Fruit fly (Drosophila melanogaster) whole organism, embryonic: ENCODE measurements around the gene ver.

Experiments
- B-H1 ChIP-seq: fragments of 200-800 bp; sonication (Bioruptor generic); IDR thresholded peaks from 3 replicates; pipeline ENCODE4 v1.3.6; 2022; ENCODE audit warnings: missing biosample characterization, missing genetic modification characterization
- B-H2 ChIP-seq: fragments of 200-800 bp; sonication (Bioruptor generic); optimal IDR thresholded peaks from 2 replicates; lab custom pipeline; 2018; ENCODE audit warnings: missing biosample characterization, mild to moderate bottlenecking, missing genetic modification characterization
- BEAF-32 ChIP-seq: fragments of 200-800 bp; sonication (Bioruptor generic); optimal IDR thresholded peaks from 3 replicates; lab custom pipeline; 2017; ENCODE audit warnings: missing biosample characterization, missing genetic modification characterization, mild to moderate bottlenecking, moderate library complexity, missing genetic modification reagents
- Blimp-1 ChIP-seq: fragments of 200-800 bp; sonication (Bioruptor generic); optimal IDR thresholded peaks from 3 replicates; lab custom pipeline; 2018; ENCODE audit warnings: missing biosample characterization, missing genetic modification characterization, mild to moderate bottlenecking, moderate library complexity, missing genetic modification reagents
- CG10431 ChIP-seq: fragments of 200-800 bp; sonication (Bioruptor generic); optimal IDR thresholded peaks from 3 replicates; lab custom pipeline; 2018; ENCODE audit warnings: missing biosample characterization, mild to moderate bottlenecking, missing genetic modification characterization
- CG11695 ChIP-seq: fragments of 200-800 bp; sonication (Bioruptor generic); IDR thresholded peaks from 3 replicates; pipeline ENCODE4 v1.3.6; 2022; ENCODE audit warnings: missing biosample characterization, missing genetic modification characterization
- CG12659 ChIP-seq: fragments of 200-800 bp; sonication (Bioruptor generic); optimal IDR thresholded peaks from 3 replicates; lab custom pipeline; 2017; ENCODE audit warnings: mild to moderate bottlenecking, missing biosample characterization, missing genetic modification reagents, missing genetic modification characterization
- CG13123 ChIP-seq: fragments of 200-800 bp; sonication (Bioruptor generic); optimal IDR thresholded peaks from 2 replicates; lab custom pipeline; 2016; ENCODE audit warnings: missing biosample characterization, missing genetic modification characterization
- CG13624 ChIP-seq: fragments of 200-800 bp; sonication (Bioruptor generic); optimal IDR thresholded peaks from 2 replicates; lab custom pipeline; 2016; ENCODE audit warnings: missing biosample characterization, missing genetic modification characterization
- CG1529 ChIP-seq: fragments of 200-800 bp; sonication (Bioruptor generic); optimal IDR thresholded peaks from 3 replicates; lab custom pipeline; 2018; ENCODE audit warnings: missing biosample characterization, missing genetic modification characterization
- CG15696 ChIP-seq: fragments of 200-800 bp; sonication (Bioruptor generic); optimal IDR thresholded peaks from 2 replicates; lab custom pipeline; 2019; ENCODE audit warnings: missing biosample characterization, mild to moderate bottlenecking, missing genetic modification characterization, moderate library complexity
- CG16815 ChIP-seq: fragments of 200-800 bp; sonication (Bioruptor generic); optimal IDR thresholded peaks from 3 replicates; lab custom pipeline; 2017; ENCODE audit warnings: missing biosample characterization, mild to moderate bottlenecking, missing genetic modification characterization
- CG1832 ChIP-seq: fragments of 200-800 bp; sonication (Bioruptor generic); optimal IDR thresholded peaks from 2 replicates; lab custom pipeline; 2017; ENCODE audit warnings: missing biosample characterization, mild to moderate bottlenecking, missing genetic modification characterization, inconsistent platforms
- CG2116 ChIP-seq: fragments of 200-800 bp; sonication (Bioruptor generic); optimal IDR thresholded peaks from 3 replicates; lab custom pipeline; 2018; ENCODE audit warnings: missing biosample characterization, mild to moderate bottlenecking, missing genetic modification characterization
- CG34224 ChIP-seq: fragments of 200-800 bp; sonication (Bioruptor generic); IDR thresholded peaks from 3 replicates; pipeline ENCODE4 v1.3.6; 2022; ENCODE audit warnings: missing biosample characterization, missing genetic modification characterization; ENCODE audit not compliant: partially characterized antibody
- CG3838 ChIP-seq: fragments of 200-800 bp; sonication (Bioruptor generic); optimal IDR thresholded peaks from 3 replicates; lab custom pipeline; 2016; ENCODE audit warnings: missing biosample characterization, missing genetic modification characterization
- CG4707 ChIP-seq: fragments of 200-800 bp; sonication (Bioruptor generic); optimal IDR thresholded peaks from 2 replicates; lab custom pipeline; 2018; ENCODE audit warnings: missing biosample characterization, mild to moderate bottlenecking, missing genetic modification characterization, moderate library complexity
- CG4730 ChIP-seq: fragments of 200-800 bp; sonication (Bioruptor generic); IDR thresholded peaks from 2 replicates; pipeline ENCODE4 v1.3.6; 2022; ENCODE audit warnings: missing biosample characterization, missing genetic modification characterization
- CG6791 ChIP-seq: fragments of 200-800 bp; sonication (Bioruptor generic); IDR thresholded peaks from 3 replicates; pipeline ENCODE4 v1.3.6; 2022; ENCODE audit warnings: missing biosample characterization, missing genetic modification characterization; ENCODE audit not compliant: partially characterized antibody
- CG6813 ChIP-seq: fragments of 200-800 bp; sonication (Bioruptor generic); optimal IDR thresholded peaks from 2 replicates; lab custom pipeline; 2017; ENCODE audit warnings: missing biosample characterization, missing genetic modification characterization, mild to moderate bottlenecking, moderate library complexity, missing genetic modification reagents
- CG7556 ChIP-seq: fragments of 200-800 bp; sonication (Bioruptor generic); optimal IDR thresholded peaks from 2 replicates; lab custom pipeline; 2017; ENCODE audit warnings: missing biosample characterization, mild to moderate bottlenecking, missing genetic modification characterization
- CG7928 ChIP-seq: fragments of 200-800 bp; sonication (Bioruptor generic); optimal IDR thresholded peaks from 2 replicates; lab custom pipeline; 2017; ENCODE audit warnings: missing biosample characterization, mild to moderate bottlenecking, missing genetic modification characterization
- CG8359 ChIP-seq: fragments of 200-800 bp; sonication (Bioruptor generic); optimal IDR thresholded peaks from 2 replicates; lab custom pipeline; 2017; ENCODE audit warnings: missing biosample characterization, mild to moderate bottlenecking, missing genetic modification characterization, borderline replicate concordance
- CG8924 ChIP-seq: fragments of 200-800 bp; optimal IDR thresholded peaks from 3 replicates; lab custom pipeline; 2019; ENCODE audit warnings: missing biosample characterization, mild to moderate bottlenecking, missing genetic modification characterization, moderate library complexity
- CG9727 ChIP-seq: fragments of 200-800 bp; sonication (Bioruptor generic); optimal IDR thresholded peaks from 3 replicates; lab custom pipeline; 2017; ENCODE audit warnings: missing biosample characterization, mild to moderate bottlenecking, missing genetic modification characterization
- D ChIP-seq, 2 experiments: fragments of 200-800 bp in 1 of 2; fragments of >200 bp in 1 of 2; sonication (Bioruptor generic) in 1 of 2; optimal IDR thresholded peaks; 2 replicates in 1 of 2; 3 replicates in 1 of 2; lab custom pipeline; 2017; ENCODE audit warnings: mild to moderate bottlenecking in 1 of 2, missing biosample characterization in 1 of 2, missing genetic modification characterization in 1 of 2, missing genetic modification reagents in 1 of 2
- Dbx ChIP-seq: fragments of 200-800 bp; sonication (Bioruptor generic); IDR thresholded peaks from 3 replicates; pipeline ENCODE4 v1.3.6; 2022; ENCODE audit warnings: missing biosample characterization, missing genetic modification characterization
- Dip2 ChIP-seq: fragments of 200-800 bp; sonication (Bioruptor generic); IDR thresholded peaks from 2 replicates; pipeline ENCODE4 v1.3.6; 2022; ENCODE audit warnings: missing biosample characterization, missing genetic modification characterization
- H15 ChIP-seq: fragments of 200-800 bp; sonication (Bioruptor generic); IDR thresholded peaks from 3 replicates; pipeline ENCODE4 v1.3.6; 2022; ENCODE audit warnings: missing biosample characterization, missing genetic modification characterization
- H2.0 ChIP-seq: fragments of 200-800 bp; sonication (Bioruptor generic); IDR thresholded peaks from 2 replicates; pipeline ENCODE4 v1.3.6; 2022; ENCODE audit warnings: missing biosample characterization, missing genetic modification characterization
- Hmr ChIP-seq: fragments of 200-800 bp; sonication (Bioruptor generic); optimal IDR thresholded peaks from 3 replicates; lab custom pipeline; 2017; ENCODE audit warnings: mild to moderate bottlenecking, missing biosample characterization, missing genetic modification reagents, missing genetic modification characterization
- Lhr ChIP-seq: fragments of 200-800 bp; sonication (Bioruptor generic); optimal IDR thresholded peaks from 3 replicates; lab custom pipeline; 2017; ENCODE audit warnings: mild to moderate bottlenecking, missing biosample characterization, missing genetic modification reagents, missing genetic modification characterization
- MTF-1 ChIP-seq: fragments of 200-800 bp; sonication (Bioruptor generic); optimal IDR thresholded peaks from 2 replicates; lab custom pipeline; 2018; ENCODE audit warnings: missing biosample characterization, mild to moderate bottlenecking, missing genetic modification characterization, borderline replicate concordance
- Mrtf ChIP-seq: fragments of 200-800 bp; sonication (Bioruptor generic); IDR thresholded peaks from 3 replicates; pipeline ENCODE4 v1.3.6; 2022; ENCODE audit warnings: missing biosample characterization, missing genetic modification characterization
- Neu2 ChIP-seq: fragments of 200-800 bp; sonication (Bioruptor generic); optimal IDR thresholded peaks from 3 replicates; lab custom pipeline; 2016; ENCODE audit warnings: missing biosample characterization, missing genetic modification characterization, borderline replicate concordance
- NfI ChIP-seq: fragments of 200-800 bp; sonication (Bioruptor generic); optimal IDR thresholded peaks from 3 replicates; lab custom pipeline; 2018; ENCODE audit warnings: missing biosample characterization, mild to moderate bottlenecking, missing genetic modification characterization, moderate library complexity
- PHDP ChIP-seq: fragments of 200-800 bp; sonication (Bioruptor generic); optimal IDR thresholded peaks from 3 replicates; lab custom pipeline; 2018; ENCODE audit warnings: missing biosample characterization, mild to moderate bottlenecking, missing genetic modification characterization, moderate library complexity
- Rx ChIP-seq: fragments of 200-800 bp; sonication (Bioruptor generic); IDR thresholded peaks from 2 replicates; pipeline ENCODE4 v1.3.6; 2022; ENCODE audit warnings: missing biosample characterization, missing genetic modification characterization
- Usf ChIP-seq: fragments of 200-800 bp; sonication (Bioruptor generic); optimal IDR thresholded peaks from 2 replicates; lab custom pipeline; 2017; ENCODE audit warnings: missing genotype, missing biosample characterization, missing genetic modification characterization
- en ChIP-seq: fragments of 200-800 bp; sonication (Bioruptor generic); optimal IDR thresholded peaks from 2 replicates; lab custom pipeline; 2016; ENCODE audit warnings: missing biosample characterization, missing genetic modification characterization
- inv ChIP-seq: fragments of 200-800 bp; sonication (Bioruptor generic); IDR thresholded peaks from 2 replicates; pipeline ENCODE4 v1.3.6; 2022; ENCODE audit warnings: missing biosample characterization, missing genetic modification characterization; ENCODE audit not compliant: partially characterized antibody
- nerfin-1 ChIP-seq: fragments of 200-800 bp; sonication (Bioruptor generic); optimal IDR thresholded peaks from 3 replicates; lab custom pipeline; 2019; ENCODE audit warnings: missing biosample characterization, mild to moderate bottlenecking, missing genetic modification characterization, moderate library complexity
- nerfin-2 ChIP-seq: fragments of 200-800 bp; sonication (Bioruptor generic); IDR thresholded peaks from 2 replicates; pipeline ENCODE4 v1.3.6; 2022; ENCODE audit warnings: missing biosample characterization, missing genetic modification characterization; ENCODE audit not compliant: partially characterized antibody
- odd ChIP-seq: fragments of 200-800 bp; sonication (Bioruptor generic); optimal IDR thresholded peaks from 2 replicates; lab custom pipeline; 2017; ENCODE audit warnings: missing biosample characterization, mild to moderate bottlenecking, missing genetic modification characterization
- pum ChIP-seq: fragments of 200-800 bp; sonication (Bioruptor generic); optimal IDR thresholded peaks from 2 replicates; lab custom pipeline; 2016; ENCODE audit warnings: missing biosample characterization, missing genetic modification characterization
- tx ChIP-seq: fragments of 200-800 bp; sonication (Bioruptor generic); optimal IDR thresholded peaks from 2 replicates; lab custom pipeline; 2016; ENCODE audit warnings: missing biosample characterization, missing genetic modification characterization
- vfl ChIP-seq: fragments of 200-800 bp; sonication (Bioruptor generic); optimal IDR thresholded peaks from 2 replicates; lab custom pipeline; 2016; ENCODE audit warnings: missing biosample characterization, missing genetic modification characterization
- zfh1 ChIP-seq: fragments of 200-800 bp; sonication (Bioruptor generic); IDR thresholded peaks from 3 replicates; pipeline ENCODE4 v1.3.6; 2022; ENCODE audit warnings: missing biosample characterization, missing genetic modification characterization

ver gene

DNA sequence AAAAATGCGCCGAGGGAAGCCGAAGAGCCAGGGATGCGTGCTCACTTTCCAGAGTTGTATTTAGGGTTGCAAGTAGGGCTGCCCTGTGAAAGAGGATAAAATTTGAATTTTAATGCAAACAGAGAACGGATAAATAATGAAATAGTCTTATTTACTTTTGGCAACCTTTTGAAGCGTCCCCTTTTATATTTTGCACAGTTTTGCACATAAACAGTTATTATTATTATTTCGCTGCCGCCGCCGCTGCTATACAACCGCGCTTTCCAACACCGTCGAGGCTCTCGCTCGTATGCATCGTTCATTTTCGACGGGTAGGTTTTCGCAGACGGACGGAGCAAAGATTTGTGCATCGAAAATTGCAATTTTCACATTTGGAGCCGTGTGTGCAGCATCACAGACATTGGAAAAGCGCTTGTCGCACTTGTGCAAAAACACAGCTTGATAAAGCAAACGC is 9.0 kb upstream of the ver start, which contains the start of the genes sti and tral (continued):
- TF ChIP-seq H2.0 = peak; percentile 69
- TF ChIP-seq CG6791 (GFP tag; lab: Robert Waterston, UW) = no peak
- TF ChIP-seq Dbx (GFP tag; lab: Robert Waterston, UW) = peak; percentile 91
- peak; percentile 44 for TF ChIP-seq CG3838 (GFP tag; lab: Kevin White, UChicago)
- peak; percentile 67 for TF ChIP-seq CG7556 (GFP tag; lab: Kevin White, UChicago)
- peak; percentile 4 for TF ChIP-seq MTF-1 (GFP tag; lab: Kevin White, UChicago)
- TF ChIP-seq inv (GFP tag; lab: Robert Waterston, UW) = no peak
- TF ChIP-seq CG7928 (GFP tag; lab: Kevin White, UChicago) = peak; percentile 100
- peak; percentile 79 for TF ChIP-seq Rx (GFP tag; lab: Robert Waterston, UW)
- TF ChIP-seq CG4730 (GFP tag; lab: Robert Waterston, UW) = peak; percentile 74
- TF ChIP-seq CG1529 (GFP tag; lab: Kevin White, UChicago) = peak; percentile 58
- TF ChIP-seq nerfin-2 (GFP tag; lab: Robert Waterston, UW) = 0 out of 2 replicates have a peak, but pooled peaks have one; percentile 31
- peak; percentile 78 for TF ChIP-seq en (GFP tag; lab: Kevin White, UChicago)
- 0 out of 3 replicates have a peak, but pooled peaks have one; percentile 15 for TF ChIP-seq CG34224 (GFP tag; lab: Robert Waterston, UW)
- TF ChIP-seq vfl (GFP tag; lab: Kevin White, UChicago) = peak; percentile 93
- TF ChIP-seq CG2116 (GFP tag; lab: Kevin White, UChicago) = peak; percentile 100
- no peak for TF ChIP-seq CG1832
- TF ChIP-seq PHDP (tag; lab: Kevin White, UChicago) = peak; percentile 84
- peak; percentile 92 for TF ChIP-seq CG12659 (GFP tag; lab: Kevin White, UChicago)
- peak; percentile 59 for TF ChIP-seq odd (GFP tag; lab: Kevin White, UChicago)
- TF ChIP-seq Mrtf (GFP tag; lab: Robert Waterston, UW) = peak; percentile 80
- peak; percentile 68; the same call in 2 of the 3 replicates for TF ChIP-seq CG11695
- TF ChIP-seq CG4707 (GFP tag; lab: Kevin White, UChicago) = peak; percentile 41
- TF ChIP-seq CG13624 (GFP tag; lab: Kevin White, UChicago) = peak; percentile 96
- TF ChIP-seq pum (GFP tag; lab: Kevin White, UChicago) = peak; percentile 95
- peak; percentile 86 for TF ChIP-seq zfh1 (GFP tag; lab: Robert Waterston, UW)
- TF ChIP-seq CG8924 (tag; lab: Kevin White, UChicago) = peak; percentile 75
- TF ChIP-seq CG10431 (GFP tag; lab: Kevin White, UChicago) = peak; percentile 67
- TF ChIP-seq Neu2 (GFP tag; lab: Kevin White, UChicago) = peak; percentile 69
- peak; percentile 55 for TF ChIP-seq Usf (GFP tag; lab: Kevin White, UChicago)
- TF ChIP-seq CG13123 (GFP tag; lab: Kevin White, UChicago) = peak; percentile 88
- peak; percentile 79 for TF ChIP-seq CG15696 (tag; lab: Kevin White, UChicago)
- TF ChIP-seq nerfin-1 (tag; lab: Kevin White, UChicago) = peak; percentile 81
- TF ChIP-seq BEAF-32 (GFP tag; lab: Kevin White, UChicago) = peak; percentile 58
- peak; percentile 88 for TF ChIP-seq CG9727 (GFP tag; lab: Kevin White, UChicago)
- peak; percentile 90 for TF ChIP-seq Hmr
- peak; percentile 79 for TF ChIP-seq Lhr (GFP tag; lab: Kevin White, UChicago)
- TF ChIP-seq tx (GFP tag; lab: Kevin White, UChicago) = peak; percentile 95
- peak; percentile 33 for TF ChIP-seq D (optimal IDR thresholded peaks at IDR 0.05; lab: Kevin White, UChicago)
- peak; percentile 64 for TF ChIP-seq D (GFP tag; optimal IDR thresholded peaks at IDR 0.05; lab: Kevin White, UChicago)
- TF ChIP-seq Dip2 (GFP tag; lab: Robert Waterston, UW) = no peak
- TF ChIP-seq B-H1 (GFP tag; lab: Robert Waterston, UW) = peak; percentile 76
- TF ChIP-seq H15 (GFP tag; lab: Robert Waterston, UW) = peak; percentile 71
- TF ChIP-seq CG6813 = peak; percentile 72
- peak; percentile 81 for TF ChIP-seq CG16815 (GFP tag; lab: Kevin White, UChicago)
- TF ChIP-seq NfI = peak; percentile 91
- peak; percentile 76 for TF ChIP-seq Blimp-1 (GFP tag; lab: Kevin White, UChicago)
- TF ChIP-seq CG8359 = peak; percentile 59
- peak; percentile 92 for TF ChIP-seq B-H2 (GFP tag; lab: Kevin White, UChicago)
